Worm (Caenorhabditis elegans) whole organism, L1 larva: ENCODE results near the gene taf-3.
"Not testable (repeated sequence)": the region's sequence is repeated elsewhere in the genome, so short reads cannot be mapped to it uniquely, and the experiment has no call there.

Experiments used
- C16A3.4 ChIP-seq: fragments of 150-350 bp; optimal IDR thresholded peaks from 2 replicates; lab custom pipeline; 2014; ENCODE audit warnings: missing biosample characterization, missing genetic modification characterization
- Y116A8C.19 ChIP-seq: sonication (generic microtip); optimal IDR thresholded peaks from 2 replicates; lab custom pipeline; 2016; ENCODE audit warnings: missing compliant biosample characterization, missing genetic modification characterization, borderline replicate concordance
- alr-1 ChIP-seq: fragments of 200-800 bp; sonication (Bioruptor generic); optimal IDR thresholded peaks from 2 replicates; lab custom pipeline; 2018; ENCODE audit warnings: borderline replicate concordance, mild to moderate bottlenecking, missing genetic modification characterization, missing compliant biosample characterization
- ama-1 ChIP-seq: fragments of 150-350 bp; optimal IDR thresholded peaks from 2 replicates; lab custom pipeline; 2014
- ceh-8 ChIP-seq: fragments of 200-800 bp; sonication (Bioruptor generic); optimal IDR thresholded peaks from 2 replicates; lab custom pipeline; 2018; ENCODE audit warnings: mild to moderate bottlenecking, missing genetic modification characterization, moderate library complexity, missing compliant biosample characterization
- ceh-82 ChIP-seq, 3 experiments: fragments of 150-350 bp in 1 of 3; sonication (generic microtip) in 2 of 3; optimal IDR thresholded peaks; 2 replicates each; lab custom pipeline; 2014 to 2017; ENCODE audit warnings: missing biosample characterization in 3 of 3, missing genetic modification characterization in 3 of 3
- ceh-90 ChIP-seq: sonication (generic microtip); optimal IDR thresholded peaks from 2 replicates; lab custom pipeline; 2016; ENCODE audit warnings: missing genetic modification characterization, missing compliant biosample characterization
- dpl-1 ChIP-seq, 3 experiments: fragments of 150-350 bp in 2 of 3; sonication (generic microtip) in 1 of 3; optimal IDR thresholded peaks; 2 replicates each; lab custom pipeline; 2014 to 2017; ENCODE audit warnings: missing biosample characterization in 3 of 3, missing genetic modification characterization in 3 of 3, missing genetic modification reagents in 3 of 3
- efl-1 ChIP-seq, 4 experiments: fragments of 150-350 bp; optimal IDR thresholded peaks in 3 of 4; peaks in 1 of 4; 1 replicate in 1 of 4; 2 replicates in 3 of 4; lab custom pipeline; 2014; ENCODE audit warnings: missing biosample characterization in 2 of 4, missing genetic modification characterization in 2 of 4, missing genetic modification reagents in 2 of 4
- egl-27 ChIP-seq, 2 experiments: fragments of 150-350 bp in 1 of 2; sonication (generic microtip); optimal IDR thresholded peaks; 3 replicates each; lab custom pipeline; 2017 to 2018; ENCODE audit warnings: missing biosample characterization in 2 of 2, missing genetic modification characterization in 2 of 2, missing genetic modification reagents in 2 of 2
- elt-2 ChIP-seq: sonication (generic microtip); optimal IDR thresholded peaks from 2 replicates; lab custom pipeline; 2016; ENCODE audit warnings: missing genetic modification characterization, mild to moderate bottlenecking, inconsistent platforms, missing compliant biosample characterization, missing genetic modification reagents
- irx-1 ChIP-seq: sonication (generic microtip); optimal IDR thresholded peaks from 2 replicates; lab custom pipeline; 2016; ENCODE audit warnings: missing genetic modification characterization, missing compliant biosample characterization
- isw-1 ChIP-seq: fragments of 200-800 bp; sonication (Bioruptor generic); IDR thresholded peaks from 2 replicates; pipeline ENCODE4 v1.3.6; 2022; ENCODE audit warnings: missing genetic modification characterization, missing compliant biosample characterization
- jun-1 ChIP-seq: fragments of 150-350 bp; optimal IDR thresholded peaks from 2 replicates; lab custom pipeline; 2014; ENCODE audit warnings: missing biosample characterization, missing genetic modification reagents, missing genetic modification characterization
- lin-15B ChIP-seq: fragments of 150-350 bp; sonication (generic microtip); optimal IDR thresholded peaks from 3 replicates; lab custom pipeline; 2014; ENCODE audit warnings: missing biosample characterization, missing genetic modification characterization
- lin-35 ChIP-seq, 2 experiments: fragments of 150-350 bp; optimal IDR thresholded peaks; 2 replicates each; lab custom pipeline; 2014; ENCODE audit warnings: missing biosample characterization in 2 of 2, missing genetic modification characterization in 2 of 2, missing genetic modification reagents in 2 of 2
- lin-39 ChIP-seq: fragments of 150-350 bp; optimal IDR thresholded peaks from 2 replicates; lab custom pipeline; 2014; ENCODE audit warnings: missing biosample characterization, missing genetic modification reagents, missing genetic modification characterization
- mef-2 ChIP-seq: fragments of 150-350 bp; optimal IDR thresholded peaks from 2 replicates; lab custom pipeline; 2014; ENCODE audit warnings: missing biosample characterization, missing genetic modification characterization
- mep-1 ChIP-seq: fragments of 150-350 bp; optimal IDR thresholded peaks from 2 replicates; lab custom pipeline; 2014; ENCODE audit warnings: missing biosample characterization, missing genetic modification characterization
- nhr-11 ChIP-seq: fragments of 150-350 bp; optimal IDR thresholded peaks from 2 replicates; lab custom pipeline; 2014; ENCODE audit warnings: missing biosample characterization, missing genetic modification characterization
- nhr-19 ChIP-seq: fragments of 200-800 bp; sonication (Bioruptor generic); conservative IDR thresholded peaks from 2 replicates; pipeline ENCODE4 v1.3.6; 2022; ENCODE audit warnings: missing genetic modification characterization, missing compliant biosample characterization
- nhr-20 ChIP-seq: sonication (generic microtip); optimal IDR thresholded peaks from 2 replicates; lab custom pipeline; 2016; ENCODE audit warnings: mild to moderate bottlenecking, missing genetic modification characterization, missing compliant biosample characterization
- nhr-85 ChIP-seq: sonication (generic microtip); peaks from one replicate; lab custom pipeline; 2016; ENCODE audit warnings: missing genetic modification characterization, inconsistent platforms, missing compliant biosample characterization
- nhr-90 ChIP-seq: sonication (generic microtip); optimal IDR thresholded peaks from 2 replicates; lab custom pipeline; 2016; ENCODE audit warnings: mild to moderate bottlenecking, missing genetic modification characterization, missing compliant biosample characterization; ENCODE audit not compliant: poor library complexity
- pax-3 ChIP-seq: fragments of 200-800 bp; sonication (Bioruptor generic); optimal IDR thresholded peaks from 2 replicates; lab custom pipeline; 2018; ENCODE audit warnings: mild to moderate bottlenecking, missing genetic modification characterization, moderate library complexity, missing compliant biosample characterization
- pqm-1 ChIP-seq: sonication (generic microtip); optimal IDR thresholded peaks from 3 replicates; lab custom pipeline; 2017; ENCODE audit warnings: missing biosample characterization, missing genetic modification characterization
- rnt-1 ChIP-seq: sonication (generic microtip); optimal IDR thresholded peaks from 2 replicates; lab custom pipeline; 2016; ENCODE audit warnings: mild to moderate bottlenecking, missing genetic modification characterization, moderate library complexity, missing compliant biosample characterization
- snpc-4 ChIP-seq: fragments of 150-350 bp; optimal IDR thresholded peaks from 2 replicates; lab custom pipeline; 2014; ENCODE audit warnings: missing biosample characterization, missing genetic modification characterization
- snu-23 ChIP-seq: sonication (generic microtip); optimal IDR thresholded peaks from 2 replicates; lab custom pipeline; 2016; ENCODE audit warnings: missing genetic modification characterization, missing compliant biosample characterization
- sup-37 ChIP-seq: fragments of 200-800 bp; sonication (Bioruptor generic); optimal IDR thresholded peaks from 2 replicates; lab custom pipeline; 2018; ENCODE audit warnings: mild to moderate bottlenecking, missing genetic modification characterization, missing compliant biosample characterization
- tbx-2 ChIP-seq: sonication (generic microtip); optimal IDR thresholded peaks from 2 replicates; lab custom pipeline; 2016; ENCODE audit warnings: missing genetic modification characterization, missing compliant biosample characterization
- unc-86 ChIP-seq: sonication (generic microtip); optimal IDR thresholded peaks from 2 replicates; lab custom pipeline; 2016; ENCODE audit warnings: missing genetic modification characterization, missing compliant biosample characterization

The taf-3 gene

ce11 chrX:16298173-16298572, 34.1 kb upstream of the taf-3 start (continued):
- TF ChIP-seq ceh-90 (tag; lab: Kevin White, UChicago) = no peak
- TF ChIP-seq jun-1 (tag; lab: Kevin White, UChicago) = peak; percentile 35

ce11 chrX:16299217-16299616, 33.0 kb upstream of the taf-3 start:
- peak; percentile 58 for TF ChIP-seq nhr-85 (tag; lab: Kevin White, UChicago)
- TF ChIP-seq efl-1 (optimal IDR thresholded peaks at IDR 0.05; lab: Kevin White, UChicago) = not testable (repeated sequence)
- peak in 1 of 2 experiments; percentile 69 for TF ChIP-seq efl-1 (GFP tag; optimal IDR thresholded peaks at IDR 0.05 in 1 of 2; lab: Kevin White, UChicago)
- peak; percentile 5 for TF ChIP-seq snu-23 (GFP tag; lab: Kevin White, UChicago)

ce11 chrX:16299859-16300258, 32.4 kb upstream of the taf-3 start, which contains the start of gene twk-21:
Gene twk-21, plus strand, starts transcription at chrX:16299892.
- TF ChIP-seq unc-86 (tag; lab: Kevin White, UChicago) = no peak
- no peak for TF ChIP-seq efl-1 (optimal IDR thresholded peaks at IDR 0.05; lab: Kevin White, UChicago)
- peak in 1 of 2 experiments; percentile 70 for TF ChIP-seq efl-1 (GFP tag; optimal IDR thresholded peaks at IDR 0.05 in 1 of 2; lab: Kevin White, UChicago)
- TF ChIP-seq, all 84 proteins: peak for 1

- TF ChIP-seq mep-1 (tag; lab: Kevin White, UChicago) (no peak), nhr-90 (tag; lab: Kevin White, UChicago) (peak; percentile 62), nhr-20 (tag; lab: Kevin White, UChicago) (peak; percentile 30), lin-35 (GFP tag; optimal IDR thresholded peaks at IDR 0.05; lab: Kevin White, UChicago) (peak in 1 of 2 experiments; percentile 15), egl-27 (tag; optimal IDR thresholded peaks at IDR 0.05; lab: Kevin White, UChicago) (no peak), rnt-1 (tag; lab: Kevin White, UChicago) (peak; percentile 7), nhr-19 (0 out of 2 replicates have a peak, but pooled peaks have one; percentile 14), ceh-82 (tag; optimal IDR thresholded peaks at IDR 0.05; lab: Kevin White, UChicago) (peak in 1 of 3 experiments; percentile 8), C16A3.4 (peak; percentile 16), sup-37 (GFP tag; lab: Kevin White, UChicago) (no peak), lin-15B (tag; lab: Kevin White, UChicago) (no peak), elt-2 (tag; lab: Kevin White, UChicago) (peak; percentile 31), irx-1 (tag; lab: Kevin White, UChicago) (peak; percentile 6)
These were observed 31.8 kb upstream of the taf-3 start for ce11 chrX:16300422-16300821.

- TF ChIP-seq mef-2 (no peak), dpl-1 (GFP tag; optimal IDR thresholded peaks at IDR 0.05; lab: Kevin White, UChicago) (no peak), nhr-11 (tag; lab: Kevin White, UChicago) (no peak), pax-3 (no peak), tbx-2 (tag; lab: Kevin White, UChicago) (no peak), isw-1 (GFP tag; lab: Robert Waterston, UW) (no peak), ama-1 (no peak), lin-39 (tag; lab: Kevin White, UChicago) (no peak), Y116A8C.19 (tag; lab: Kevin White, UChicago) (no peak)
These were observed 26.1 kb upstream of the taf-3 start, which contains the start of gene twk-22 for ce11 chrX:16306164-16306563. Gene twk-22, plus strand, starts transcription at chrX:16306464.

- no peak for TF ChIP-seq irx-1 (tag; lab: Kevin White, UChicago)
- no peak for TF ChIP-seq pqm-1 (tag; lab: Kevin White, UChicago)
- no peak for TF ChIP-seq alr-1 (tag; lab: Kevin White, UChicago)
- no peak for TF ChIP-seq ceh-8
- no peak for TF ChIP-seq dpl-1 (GFP tag; optimal IDR thresholded peaks at IDR 0.05; lab: Kevin White, UChicago)
- TF ChIP-seq snpc-4 (tag; lab: Kevin White, UChicago) = peak; percentile 14
These were observed 22.5 kb upstream of the taf-3 start for ce11 chrX:16309705-16310104.
